Fruit fly (Drosophila melanogaster) whole organism, embryonic: ENCODE measurements around the gene Actn.

Experiments
- Bdp1 ChIP-seq: fragments of 200-800 bp; sonication (Bioruptor generic); optimal IDR thresholded peaks from 3 replicates; lab custom pipeline; 2016; ENCODE audit warnings: missing biosample characterization, missing genetic modification characterization
- CG10462 ChIP-seq: fragments of 200-800 bp; sonication (Bioruptor generic); optimal IDR thresholded peaks from 2 replicates; lab custom pipeline; 2016; ENCODE audit warnings: missing biosample characterization, missing genetic modification characterization
- CG18764 ChIP-seq: fragments of 200-800 bp; sonication (Bioruptor generic); optimal IDR thresholded peaks from 3 replicates; lab custom pipeline; 2016; ENCODE audit warnings: missing biosample characterization, missing genetic modification characterization
- CG2129 ChIP-seq: fragments of 200-800 bp; sonication (Bioruptor generic); IDR thresholded peaks from 2 replicates; pipeline ENCODE4 v1.3.6; 2022; ENCODE audit warnings: missing biosample characterization, missing genetic modification characterization; ENCODE audit not compliant: partially characterized antibody
- CG30020 ChIP-seq: fragments of 200-800 bp; optimal IDR thresholded peaks from 2 replicates; lab custom pipeline; 2019; ENCODE audit warnings: missing biosample characterization, mild to moderate bottlenecking, missing genetic modification characterization, moderate library complexity
- CG34376 ChIP-seq: fragments of 200-800 bp; sonication (Bioruptor generic); optimal IDR thresholded peaks from 2 replicates; lab custom pipeline; 2018; ENCODE audit warnings: missing biosample characterization, mild to moderate bottlenecking, missing genetic modification characterization
- CG7271 ChIP-seq: fragments of 200-800 bp; sonication (Bioruptor generic); optimal IDR thresholded peaks from 2 replicates; lab custom pipeline; 2018; ENCODE audit warnings: missing biosample characterization, mild to moderate bottlenecking, missing genetic modification characterization, moderate library complexity
- CG8359 ChIP-seq: fragments of 200-800 bp; sonication (Bioruptor generic); optimal IDR thresholded peaks from 2 replicates; lab custom pipeline; 2017; ENCODE audit warnings: missing biosample characterization, mild to moderate bottlenecking, missing genetic modification characterization, borderline replicate concordance
- al ChIP-seq: fragments of 200-800 bp; sonication (Bioruptor generic); IDR thresholded peaks from 2 replicates; pipeline ENCODE4 v1.3.6; 2022; ENCODE audit warnings: missing biosample characterization, missing genetic modification characterization
- gt ChIP-seq: fragments of 200-800 bp; sonication (Bioruptor generic); IDR thresholded peaks from 2 replicates; pipeline ENCODE4 v1.3.6; 2022; ENCODE audit warnings: missing biosample characterization, missing genetic modification characterization
- vvl ChIP-seq: fragments of 200-800 bp; sonication (Bioruptor generic); IDR thresholded peaks from 2 replicates; pipeline ENCODE4 v1.3.6; 2022; ENCODE audit warnings: missing biosample characterization, missing genetic modification characterization

dm6 chrX:2011288-2012120 lies 30.6 kb downstream of the Actn start:
- TF ChIP-seq gt (GFP tag; lab: Robert Waterston, UW) = no peak
- no peak for TF ChIP-seq CG34376 (GFP tag; lab: Kevin White, UChicago)
- TF ChIP-seq al (GFP tag; lab: Robert Waterston, UW) = peak; percentile 41; the same call in 1 of the 2 replicates
- TF ChIP-seq CG8359 (GFP tag; lab: Kevin White, UChicago) = no peak
- TF ChIP-seq vvl (GFP tag; lab: Robert Waterston, UW) = peak; percentile 80
- no peak for TF ChIP-seq CG10462
- TF ChIP-seq CG30020 = no peak
- no peak for TF ChIP-seq CG7271 (tag; lab: Kevin White, UChicago)
- no peak for TF ChIP-seq Bdp1 (GFP tag; lab: Kevin White, UChicago)
- TF ChIP-seq CG2129 = no peak
- TF ChIP-seq CG18764 = peak; percentile 42
